Worm (Caenorhabditis elegans) whole organism, late embryonic: ENCODE results near the gene nspf-3.

ENCODE experiments used
- ceh-6 ChIP-seq: fragments of 200-800 bp; sonication (Bioruptor generic); optimal IDR thresholded peaks from 2 replicates; lab custom pipeline; 2018; ENCODE audit warnings: mild to moderate bottlenecking, missing genetic modification characterization, missing compliant biosample characterization
- dve-1 ChIP-seq: sonication (generic microtip); optimal IDR thresholded peaks from 2 replicates; lab custom pipeline; 2017; ENCODE audit warnings: antibody characterized with exemption, mild to moderate bottlenecking, missing genetic modification characterization, missing compliant biosample characterization
- elt-2 ChIP-seq: sonication (generic microtip); optimal IDR thresholded peaks from 2 replicates; lab custom pipeline; 2016; ENCODE audit warnings: missing genetic modification reagents, missing genetic modification characterization, missing compliant biosample characterization
- fkh-10 ChIP-seq: fragments of 150-350 bp; optimal IDR thresholded peaks from 2 replicates; lab custom pipeline; 2014; ENCODE audit warnings: missing biosample characterization, missing genetic modification reagents, missing genetic modification characterization
- lin-11 ChIP-seq: fragments of 200-800 bp; sonication (Bioruptor generic); optimal IDR thresholded peaks from 2 replicates; lab custom pipeline; 2018; ENCODE audit warnings: mild to moderate bottlenecking, missing genetic modification characterization, missing compliant biosample characterization
- mec-3 ChIP-seq: sonication (generic microtip); optimal IDR thresholded peaks from 2 replicates; lab custom pipeline; 2016; ENCODE audit warnings: borderline replicate concordance, missing genetic modification characterization, missing compliant biosample characterization
- nfya-1 ChIP-seq: sonication (generic microtip); optimal IDR thresholded peaks from 2 replicates; lab custom pipeline; 2017; ENCODE audit warnings: missing genetic modification characterization, mild to moderate bottlenecking, missing compliant biosample characterization, antibody characterized with exemption, moderate library complexity
- nhr-11 ChIP-seq: fragments of 150-350 bp; optimal IDR thresholded peaks from 2 replicates; lab custom pipeline; 2014; ENCODE audit warnings: missing biosample characterization, missing genetic modification characterization
- npax-4 ChIP-seq: sonication (generic microtip); optimal IDR thresholded peaks from 2 replicates; lab custom pipeline; 2016; ENCODE audit warnings: missing genetic modification characterization, missing compliant biosample characterization
- pqm-1 ChIP-seq: sonication (generic microtip); optimal IDR thresholded peaks from 2 replicates; lab custom pipeline; 2016; ENCODE audit warnings: missing genetic modification characterization, missing compliant biosample characterization
- sox-2 ChIP-seq: fragments of 200-800 bp; sonication (Bioruptor generic); IDR thresholded peaks from 2 replicates; pipeline ENCODE4 v1.3.6; 2022; ENCODE audit warnings: missing genetic modification reagents, missing genetic modification characterization, missing compliant biosample characterization
- tbx-2 ChIP-seq: sonication (generic microtip); optimal IDR thresholded peaks from 2 replicates; lab custom pipeline; 2016; ENCODE audit warnings: missing genetic modification characterization, missing compliant biosample characterization

DNA sequence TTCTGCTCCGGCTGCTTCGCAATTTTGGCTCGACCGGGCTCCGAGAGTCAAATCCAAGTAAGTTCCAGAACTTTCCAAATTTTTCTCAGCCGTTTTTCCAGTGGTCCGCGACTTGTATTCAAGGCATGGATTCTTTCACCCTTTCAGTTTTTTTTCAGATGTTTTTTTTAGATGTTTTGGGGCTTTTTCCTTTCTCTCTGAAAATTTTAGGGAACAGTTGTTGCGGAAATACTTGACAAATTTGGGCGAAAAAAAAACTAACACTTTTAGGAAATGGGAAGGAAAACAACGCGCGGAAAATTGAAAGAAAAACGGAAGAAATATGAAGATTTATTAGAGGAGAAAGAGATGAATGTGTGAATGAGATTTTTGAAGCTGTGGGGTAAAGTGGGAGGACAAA lies 35.6 kb upstream of the nspf-3 start, which contains the start of the genes T05A8.11 and nep-2:
- TF ChIP-seq npax-4 (tag; lab: Kevin White, UChicago) (no peak), dve-1 (tag; lab: Kevin White, UChicago) (no peak), nhr-11 (tag; lab: Kevin White, UChicago) (no peak), fkh-10 (GFP tag; lab: Kevin White, UChicago) (no peak), ceh-6 (GFP tag; lab: Kevin White, UChicago) (no peak), tbx-2 (tag; lab: Kevin White, UChicago) (no peak), pqm-1 (tag; lab: Kevin White, UChicago) (no peak), nfya-1 (tag; lab: Kevin White, UChicago) (no peak), mec-3 (no peak), lin-11 (tag; lab: Kevin White, UChicago) (no peak), elt-2 (tag; lab: Kevin White, UChicago) (no peak), sox-2 (no peak)
